Fruit fly (Drosophila melanogaster) whole organism, embryonic: ENCODE data around the gene CG3556.

ENCODE experiments used
- CG32532 ChIP-seq: fragments of 200-800 bp; sonication (Bioruptor generic); IDR thresholded peaks from 2 replicates; pipeline ENCODE4 v1.3.6; 2022; ENCODE audit warnings: missing biosample characterization, missing genetic modification characterization
- Scr ChIP-seq: fragments of 200-800 bp; sonication (Bioruptor generic); IDR thresholded peaks from 2 replicates; pipeline ENCODE4 v1.3.6; 2022; ENCODE audit warnings: missing biosample characterization, missing genetic modification characterization; ENCODE audit not compliant: partially characterized antibody
- slp2 ChIP-seq: fragments of 200-800 bp; sonication (Bioruptor generic); optimal IDR thresholded peaks from 2 replicates; lab custom pipeline; 2016; ENCODE audit warnings: missing biosample characterization, missing genetic modification characterization

DNA sequence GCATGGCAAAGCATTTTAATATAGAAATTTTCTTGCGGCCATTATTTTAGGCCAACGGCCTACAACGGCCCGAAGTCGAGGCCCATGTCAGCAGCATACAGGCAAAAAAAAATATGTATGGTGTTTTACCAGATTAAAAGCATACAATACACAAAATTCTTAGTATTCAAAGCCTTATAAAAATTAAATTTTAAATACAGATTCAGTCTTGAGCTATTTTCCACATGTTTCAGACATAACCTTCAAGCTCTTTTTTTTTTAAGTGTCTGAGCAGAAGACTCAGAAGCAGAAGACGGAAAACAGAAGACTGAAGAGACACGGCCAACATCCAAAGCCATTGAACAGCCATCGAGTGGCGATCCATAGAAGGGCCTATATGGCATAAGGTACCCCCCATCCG, 51.7 kb downstream of the CG3556 start:
- TF ChIP-seq slp2 (GFP tag; lab: Kevin White, UChicago) = peak; percentile 27
- no peak for TF ChIP-seq Scr (GFP tag; lab: Robert Waterston, UW)
- no peak for TF ChIP-seq CG32532
